Worm (Caenorhabditis elegans) whole organism, young adult: Measurements from ENCODE around the gene nuaf-1.

Experiments
- B0336.3 ChIP-seq: fragments of 200-800 bp; sonication (Bioruptor generic); IDR thresholded peaks from 2 replicates; pipeline ENCODE4 v1.3.6; 2022; ENCODE audit warnings: missing genetic modification characterization, missing compliant biosample characterization
- C17E4.6 ChIP-seq: fragments of 200-800 bp; sonication (Bioruptor generic); IDR thresholded peaks from 2 replicates; pipeline ENCODE4 v1.3.6; 2022; ENCODE audit warnings: missing genetic modification reagents, missing genetic modification characterization, missing compliant biosample characterization
- F10E7.11 ChIP-seq: sonication (generic microtip); optimal IDR thresholded peaks from 2 replicates; lab custom pipeline; 2017; ENCODE audit warnings: mild to moderate bottlenecking, missing genetic modification characterization, moderate library complexity, missing compliant biosample characterization
- F37B4.10 ChIP-seq: fragments of 200-800 bp; sonication (Bioruptor generic); IDR thresholded peaks from 2 replicates; pipeline ENCODE4 v1.3.6; 2022; ENCODE audit warnings: missing genetic modification characterization, missing compliant biosample characterization
- F55B11.4 ChIP-seq: sonication (generic microtip); optimal IDR thresholded peaks from 2 replicates; lab custom pipeline; 2016; ENCODE audit warnings: missing compliant biosample characterization, missing genetic modification characterization, borderline replicate concordance; ENCODE audit not compliant: insufficient read depth
- F57A8.1 ChIP-seq: fragments of 200-800 bp; sonication (Bioruptor generic); optimal IDR thresholded peaks from 2 replicates; lab custom pipeline; 2018; ENCODE audit warnings: mild to moderate bottlenecking, missing genetic modification characterization, moderate library complexity, missing compliant biosample characterization
- Y53G8AR.9 ChIP-seq: fragments of 200-800 bp; sonication (Bioruptor generic); conservative IDR thresholded peaks from 2 replicates; pipeline ENCODE4 v1.3.6; 2022; ENCODE audit warnings: missing genetic modification reagents, missing genetic modification characterization, missing compliant biosample characterization
- Y56A3A.18 ChIP-seq: fragments of 200-800 bp; sonication (Bioruptor generic); IDR thresholded peaks from 2 replicates; pipeline ENCODE4 v1.3.6; 2022; ENCODE audit warnings: missing genetic modification reagents, missing genetic modification characterization, missing compliant biosample characterization
- Y79H2A.3 ChIP-seq: fragments of 200-800 bp; sonication (Bioruptor generic); conservative IDR thresholded peaks from 2 replicates; pipeline ENCODE4 v1.3.6; 2022; ENCODE audit warnings: missing genetic modification reagents, missing genetic modification characterization, missing compliant biosample characterization
- ama-1 ChIP-seq, 3 experiments: fragments of 150-350 bp in 1 of 3; sonication (generic microtip) in 2 of 3; optimal IDR thresholded peaks; 2 replicates each; lab custom pipeline; 2014 to 2018; ENCODE audit warnings: missing biosample characterization in 2 of 3, missing genetic modification characterization in 2 of 3, missing genetic modification reagents in 2 of 3
- aptf-2 ChIP-seq: fragments of 200-800 bp; sonication (Bioruptor generic); conservative IDR thresholded peaks from 2 replicates; pipeline ENCODE4 v1.3.6; 2022; ENCODE audit warnings: missing genetic modification reagents, missing genetic modification characterization, missing compliant biosample characterization
- atf-7 ChIP-seq: sonication (generic microtip); optimal IDR thresholded peaks from 2 replicates; lab custom pipeline; 2017; ENCODE audit warnings: mild to moderate bottlenecking, missing genetic modification characterization, missing compliant biosample characterization
- attf-3 ChIP-seq: fragments of 200-800 bp; sonication (Bioruptor generic); conservative IDR thresholded peaks from 2 replicates; pipeline ENCODE4 v1.3.6; 2022; ENCODE audit warnings: missing genetic modification reagents, missing genetic modification characterization, missing compliant biosample characterization
- ccch-3 ChIP-seq: fragments of 200-800 bp; sonication (Bioruptor generic); optimal IDR thresholded peaks from 2 replicates; lab custom pipeline; 2018; ENCODE audit warnings: mild to moderate bottlenecking, missing genetic modification characterization, missing compliant biosample characterization
- ceh-27 ChIP-seq: fragments of 200-800 bp; sonication (Bioruptor generic); optimal IDR thresholded peaks from 2 replicates; lab custom pipeline; 2018; ENCODE audit warnings: mild to moderate bottlenecking, missing genetic modification characterization, moderate library complexity, missing compliant biosample characterization
- chd-7 ChIP-seq: sonication (generic microtip); optimal IDR thresholded peaks from 2 replicates; lab custom pipeline; 2016; ENCODE audit warnings: mild to moderate bottlenecking, missing genetic modification characterization, moderate library complexity, missing compliant biosample characterization
- dpff-1 ChIP-seq: sonication (generic microtip); optimal IDR thresholded peaks from 2 replicates; lab custom pipeline; 2017; ENCODE audit warnings: mild to moderate bottlenecking, missing genetic modification characterization, missing compliant biosample characterization
- egl-44 ChIP-seq: fragments of 200-800 bp; sonication (Bioruptor generic); IDR thresholded peaks from 2 replicates; pipeline ENCODE4 v1.3.6; 2022; ENCODE audit warnings: missing genetic modification reagents, missing genetic modification characterization, missing compliant biosample characterization
- ets-4 ChIP-seq: fragments of 200-800 bp; sonication (Bioruptor generic); optimal IDR thresholded peaks from 2 replicates; lab custom pipeline; 2018; ENCODE audit warnings: mild to moderate bottlenecking, missing genetic modification characterization, missing compliant biosample characterization
- fkh-3 ChIP-seq: sonication (generic microtip); optimal IDR thresholded peaks from 2 replicates; lab custom pipeline; 2016; ENCODE audit warnings: mild to moderate bottlenecking, missing genetic modification characterization, missing compliant biosample characterization
- gei-17 ChIP-seq: fragments of 200-800 bp; sonication (Bioruptor generic); optimal IDR thresholded peaks from 2 replicates; lab custom pipeline; 2018; ENCODE audit warnings: mild to moderate bottlenecking, missing genetic modification characterization, missing compliant biosample characterization
- him-1 ChIP-seq: sonication (generic microtip); optimal IDR thresholded peaks from 2 replicates; lab custom pipeline; 2016; ENCODE audit warnings: missing genotype, missing genetic modification reagents, missing genetic modification characterization, missing compliant biosample characterization
- hmg-1.2 ChIP-seq: fragments of 200-800 bp; sonication (Bioruptor generic); IDR thresholded peaks from 2 replicates; pipeline ENCODE4 v1.3.6; 2022; ENCODE audit warnings: missing genetic modification reagents, missing genetic modification characterization, missing compliant biosample characterization
- hmg-20 ChIP-seq: fragments of 200-800 bp; sonication (Bioruptor generic); IDR thresholded peaks from 2 replicates; pipeline ENCODE4 v1.3.6; 2022; ENCODE audit warnings: missing genetic modification reagents, missing genetic modification characterization, missing compliant biosample characterization
- hrde-1 ChIP-seq: sonication (generic microtip); optimal IDR thresholded peaks from 2 replicates; lab custom pipeline; 2016; ENCODE audit warnings: missing genetic modification characterization, mild to moderate bottlenecking, missing compliant biosample characterization, moderate library complexity, missing genotype, missing genetic modification reagents, borderline replicate concordance
- lin-35 ChIP-seq, 3 experiments: fragments of 150-350 bp in 2 of 3; sonication (generic microtip) in 1 of 3; optimal IDR thresholded peaks; 2 replicates each; lab custom pipeline; 2014 to 2018; ENCODE audit warnings: missing biosample characterization in 3 of 3, missing genetic modification characterization in 3 of 3, missing genetic modification reagents in 3 of 3
- lsl-1 ChIP-seq: fragments of 200-800 bp; sonication (Bioruptor generic); optimal IDR thresholded peaks from 2 replicates; lab custom pipeline; 2018; ENCODE audit warnings: mild to moderate bottlenecking, missing genetic modification characterization, moderate library complexity, missing compliant biosample characterization
- lsy-27 ChIP-seq: sonication (generic microtip); optimal IDR thresholded peaks from 2 replicates; lab custom pipeline; 2017; ENCODE audit warnings: missing genetic modification characterization, mild to moderate bottlenecking, missing compliant biosample characterization, antibody characterized with exemption, missing genotype, borderline replicate concordance; ENCODE audit not compliant: insufficient read depth
- madf-3 ChIP-seq: fragments of 200-800 bp; sonication (Bioruptor generic); IDR thresholded peaks from 2 replicates; pipeline ENCODE4 v1.3.6; 2022; ENCODE audit warnings: missing genetic modification reagents, missing genetic modification characterization, missing compliant biosample characterization
- mcd-1 ChIP-seq: fragments of 200-800 bp; sonication (Bioruptor generic); IDR thresholded peaks from 2 replicates; pipeline ENCODE4 v1.3.6; 2022; ENCODE audit warnings: missing genetic modification reagents, missing genetic modification characterization, missing compliant biosample characterization
- nfya-1 ChIP-seq: sonication (generic microtip); optimal IDR thresholded peaks from 2 replicates; lab custom pipeline; 2017; ENCODE audit warnings: antibody characterized with exemption, missing compliant biosample characterization, missing genetic modification characterization, borderline replicate concordance; ENCODE audit not compliant: insufficient read depth
- nhr-179 ChIP-seq: sonication (generic microtip); optimal IDR thresholded peaks from 2 replicates; lab custom pipeline; 2016; ENCODE audit warnings: mild to moderate bottlenecking, missing genetic modification characterization, missing compliant biosample characterization
- nhr-80 ChIP-seq: sonication (generic microtip); optimal IDR thresholded peaks from 2 replicates; lab custom pipeline; 2016; ENCODE audit warnings: missing genetic modification characterization, missing compliant biosample characterization
- rec-8 ChIP-seq, 2 experiments: sonication (generic microtip); optimal IDR thresholded peaks; 2 replicates each; lab custom pipeline; 2016; ENCODE audit warnings: mild to moderate bottlenecking in 2 of 2, missing genetic modification characterization in 2 of 2, missing genetic modification reagents in 2 of 2, missing genotype in 2 of 2, missing biosample characterization in 1 of 2, missing compliant biosample characterization in 1 of 2, moderate library complexity in 1 of 2
- sdz-38 ChIP-seq: sonication (generic microtip); optimal IDR thresholded peaks from 2 replicates; lab custom pipeline; 2016; ENCODE audit warnings: missing genotype, missing genetic modification characterization, missing compliant biosample characterization
- sptf-2 ChIP-seq: fragments of 200-800 bp; sonication (Bioruptor generic); optimal IDR thresholded peaks from 2 replicates; lab custom pipeline; 2018; ENCODE audit warnings: mild to moderate bottlenecking, missing genetic modification characterization, missing compliant biosample characterization
- tbx-9 ChIP-seq: sonication (generic microtip); optimal IDR thresholded peaks from 2 replicates; lab custom pipeline; 2016; ENCODE audit warnings: borderline replicate concordance, missing genetic modification characterization, inconsistent platforms, missing compliant biosample characterization
- tlf-1 ChIP-seq: fragments of 200-800 bp; sonication (Bioruptor generic); optimal IDR thresholded peaks from 2 replicates; lab custom pipeline; 2018; ENCODE audit warnings: mild to moderate bottlenecking, missing genetic modification characterization, missing compliant biosample characterization
- ztf-22 ChIP-seq: fragments of 200-800 bp; sonication (Bioruptor generic); optimal IDR thresholded peaks from 2 replicates; lab custom pipeline; 2018; ENCODE audit warnings: mild to moderate bottlenecking, missing genetic modification characterization, moderate library complexity, missing compliant biosample characterization
- ztf-3 ChIP-seq: fragments of 200-800 bp; sonication (Bioruptor generic); optimal IDR thresholded peaks from 2 replicates; lab custom pipeline; 2018; ENCODE audit warnings: mild to moderate bottlenecking, missing genetic modification characterization, missing compliant biosample characterization

nuaf-1 gene

DNA sequence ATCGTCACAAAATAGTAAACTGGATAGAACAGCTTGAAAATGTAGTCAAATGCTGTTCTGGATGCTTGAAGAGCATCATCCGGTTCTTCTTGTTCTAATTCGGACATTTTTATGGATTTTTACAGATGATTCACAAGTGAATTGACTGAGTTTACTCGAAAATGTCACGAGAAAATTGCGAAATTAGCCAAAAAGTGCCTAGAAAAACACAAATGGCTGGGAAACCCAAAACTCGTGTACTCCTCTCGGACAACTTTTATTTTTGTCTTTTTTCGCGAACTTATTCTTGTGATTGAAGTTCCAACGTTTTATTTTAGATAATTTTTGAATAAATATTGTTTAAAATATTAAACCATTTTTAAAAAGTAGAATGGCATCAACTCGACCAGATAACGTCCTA, 16.8 kb downstream of the nuaf-1 start, which contains the start of the genes C56A3.4 and C56A3.5 (continued):
- no peak for TF ChIP-seq B0336.3
- TF ChIP-seq, all 124 proteins: peak for 16

DNA sequence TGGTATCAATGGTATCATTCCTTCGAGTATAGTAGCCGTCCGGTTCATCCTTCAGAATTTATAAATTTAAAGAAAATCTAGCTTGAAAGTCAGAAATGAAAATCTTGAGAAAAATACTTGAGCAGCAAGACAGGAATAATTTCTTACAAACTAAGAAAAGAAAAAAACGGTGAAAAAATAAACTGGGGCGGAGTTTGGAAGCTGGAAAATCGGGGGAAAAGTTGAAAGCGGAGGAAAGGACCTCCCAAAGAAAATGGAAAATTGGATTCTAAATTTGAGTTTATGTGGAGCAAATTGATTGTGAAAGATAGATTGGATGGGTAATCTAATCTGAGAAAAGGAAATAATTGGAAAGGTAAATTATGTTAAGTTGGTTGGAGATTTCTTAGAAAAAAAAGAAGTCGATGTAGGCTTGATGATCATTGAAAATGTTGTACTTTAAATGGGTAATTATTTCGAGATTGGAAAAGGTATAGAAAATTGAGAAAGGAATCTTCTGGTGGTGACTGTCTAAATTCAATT, 32.3 kb downstream of the nuaf-1 start, which contains the start of gene frpr-5:
Gene frpr-5, minus strand, starts transcription at position 51 of the 522 bp plus-strand sequence.
- TF ChIP-seq atf-7 (no peak), Y79H2A.3 (GFP tag; lab: Robert Waterston, UW) (no peak), fkh-3 (tag; lab: Kevin White, UChicago) (no peak), B0336.3 (no peak), chd-7 (tag; lab: Kevin White, UChicago) (no peak), tbx-9 (tag; lab: Kevin White, UChicago) (no peak), rec-8 (tag; optimal IDR thresholded peaks at IDR 0.05; lab: Kevin White, UChicago) (no peak), dpff-1 (tag; lab: Kevin White, UChicago) (no peak), lsl-1 (GFP tag; lab: Kevin White, UChicago) (no peak), mcd-1 (GFP tag; lab: Robert Waterston, UW) (no peak), lsy-27 (tag; lab: Kevin White, UChicago) (no peak), hmg-1.2 (GFP tag; lab: Robert Waterston, UW) (no peak), attf-3 (GFP tag; lab: Robert Waterston, UW) (no peak), hmg-20 (no peak), ceh-27 (GFP tag; lab: Kevin White, UChicago) (no peak), ama-1 (optimal IDR thresholded peaks at IDR 0.05; lab: Kevin White, UChicago) (no peak), ama-1 (GFP tag; optimal IDR thresholded peaks at IDR 0.05; lab: Kevin White, UChicago) (no peak)
- TF ChIP-seq, all 124 proteins: peak for 0

DNA sequence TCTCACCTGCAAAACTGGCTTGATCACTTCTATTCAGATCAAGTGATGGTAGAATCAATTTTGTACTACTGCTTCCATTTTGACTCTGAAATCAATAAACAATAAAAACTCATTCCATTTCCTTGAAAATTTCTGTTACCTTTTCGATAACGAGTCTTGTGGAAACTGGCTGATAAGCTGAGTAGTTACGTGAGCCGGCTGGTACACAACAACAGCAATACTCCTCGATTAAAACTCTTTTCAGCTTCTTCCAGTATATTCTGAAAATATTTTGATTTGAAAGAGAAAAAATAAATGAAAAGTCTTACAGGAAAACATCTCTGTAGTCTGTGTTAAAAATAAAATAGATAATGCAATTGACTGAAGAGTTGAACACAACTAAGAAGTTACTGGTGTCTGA, 36.0 kb downstream of the nuaf-1 start:
- TF ChIP-seq ccch-3 (GFP tag; lab: Kevin White, UChicago) (no peak), F57A8.1 (no peak), gei-17 (GFP tag; lab: Kevin White, UChicago) (no peak), sdz-38 (no peak), mcd-1 (GFP tag; lab: Robert Waterston, UW) (no peak), lin-35 (GFP tag; optimal IDR thresholded peaks at IDR 0.05; lab: Kevin White, UChicago) (no peak), lsl-1 (GFP tag; lab: Kevin White, UChicago) (no peak), ztf-3 (no peak)

DNA sequence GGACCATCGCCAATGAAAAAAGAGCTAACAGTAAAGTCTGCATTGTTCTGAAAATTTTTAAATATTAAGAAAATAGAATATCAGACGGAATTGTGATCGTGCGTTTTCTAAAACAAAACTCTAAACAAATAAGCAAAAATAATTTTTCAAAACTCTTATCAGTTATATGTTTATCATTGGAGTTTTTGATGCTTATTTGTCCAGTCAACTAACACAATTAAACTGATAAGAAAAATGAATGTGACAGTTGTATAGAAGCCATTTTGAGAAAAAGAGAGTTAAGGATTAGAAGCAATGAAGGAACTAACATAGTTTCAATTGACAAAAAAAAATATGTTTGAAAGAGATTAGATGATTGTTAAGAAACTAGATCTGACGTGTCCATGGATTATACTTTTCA, 37.7 kb downstream of the nuaf-1 start, which contains the start of gene ttr-44:
Gene ttr-44, minus strand, starts transcription at position 47 of the 400 bp plus-strand sequence.
- TF ChIP-seq nhr-80 (tag; lab: Kevin White, UChicago) = peak; percentile 67
- TF ChIP-seq C17E4.6 = no peak
- no peak for TF ChIP-seq hrde-1 (tag; lab: Kevin White, UChicago)
- TF ChIP-seq egl-44 = no peak

DNA sequence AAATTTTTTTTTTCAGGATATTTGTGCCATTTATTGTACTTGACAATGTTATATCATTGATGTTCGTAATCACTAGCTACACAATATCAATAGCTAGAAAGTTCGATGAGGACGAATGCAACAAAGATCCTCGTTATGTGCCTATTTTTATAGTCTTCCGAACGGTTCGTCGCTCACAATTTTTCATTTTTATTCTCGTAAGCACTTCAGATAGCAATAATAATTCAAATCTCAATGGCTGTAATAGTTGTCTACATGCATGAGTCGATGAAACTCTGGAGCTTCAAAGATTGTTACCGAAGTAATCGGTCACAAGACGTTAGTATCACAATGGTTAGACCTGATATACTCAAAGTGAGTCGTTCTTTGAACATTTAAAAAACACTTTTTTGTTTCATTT, 39.3 kb downstream of the nuaf-1 start:
- TF ChIP-seq dpff-1 (tag; lab: Kevin White, UChicago) (no peak), F57A8.1 (no peak), F10E7.11 (no peak), tlf-1 (no peak), him-1 (tag; lab: Kevin White, UChicago) (no peak), F55B11.4 (tag; lab: Kevin White, UChicago) (no peak), nhr-179 (tag; lab: Kevin White, UChicago) (no peak), ztf-22 (no peak), madf-3 (GFP tag; lab: Robert Waterston, UW) (no peak), Y56A3A.18 (GFP tag; lab: Robert Waterston, UW) (no peak), sptf-2 (GFP tag; lab: Kevin White, UChicago) (no peak), ets-4 (GFP tag; lab: Kevin White, UChicago) (no peak), B0336.3 (no peak), Y53G8AR.9 (GFP tag; lab: Robert Waterston, UW) (no peak), aptf-2 (no peak), F37B4.10 (GFP tag; lab: Robert Waterston, UW) (no peak), nfya-1 (no peak)
- TF ChIP-seq, all 124 proteins: peak for 0
